Worm (Caenorhabditis elegans) whole organism, young adult: ENCODE measurements around the gene htrl-1.
A peak's percentile ranks its signal among the peaks of the same experiment; 100 is the strongest.
"Not testable (repeated sequence)": the region's sequence is repeated elsewhere in the genome, so short reads cannot be mapped to it uniquely, and the experiment has no call there.

Source experiments
- B0336.3 ChIP-seq: fragments of 200-800 bp; sonication (Bioruptor generic); IDR thresholded peaks from 2 replicates; pipeline ENCODE4 v1.3.6; 2022; ENCODE audit warnings: missing genetic modification characterization, missing compliant biosample characterization
- D2030.7 ChIP-seq: fragments of 200-800 bp; sonication (Bioruptor generic); IDR thresholded peaks from 2 replicates; pipeline ENCODE4 v1.3.6; 2022; ENCODE audit warnings: missing genetic modification reagents, missing genetic modification characterization, missing compliant biosample characterization
- F10E7.11 ChIP-seq: sonication (generic microtip); optimal IDR thresholded peaks from 2 replicates; lab custom pipeline; 2017; ENCODE audit warnings: mild to moderate bottlenecking, missing genetic modification characterization, moderate library complexity, missing compliant biosample characterization
- F33H1.4 ChIP-seq: fragments of 200-800 bp; sonication (Bioruptor generic); IDR thresholded peaks from 2 replicates; pipeline ENCODE4 v1.3.6; 2022; ENCODE audit warnings: missing genetic modification reagents, missing genetic modification characterization, missing compliant biosample characterization
- F39B2.1 ChIP-seq: fragments of 200-800 bp; sonication (Bioruptor generic); IDR thresholded peaks from 2 replicates; pipeline ENCODE4 v1.3.6; 2022; ENCODE audit warnings: missing genetic modification reagents, missing genetic modification characterization, missing compliant biosample characterization
- F49E8.2 ChIP-seq: sonication (generic microtip); optimal IDR thresholded peaks from 3 replicates; lab custom pipeline; 2017; ENCODE audit warnings: missing genetic modification characterization, mild to moderate bottlenecking, missing compliant biosample characterization, antibody characterized with exemption, moderate library complexity; ENCODE audit not compliant: insufficient read depth
- Y95B8A.8 ChIP-seq: fragments of 200-800 bp; sonication (Bioruptor generic); IDR thresholded peaks from 2 replicates; pipeline ENCODE4 v1.3.6; 2022; ENCODE audit warnings: missing genetic modification reagents, missing genetic modification characterization, missing compliant biosample characterization
- ama-1 ChIP-seq, 3 experiments: fragments of 150-350 bp in 1 of 3; sonication (generic microtip) in 2 of 3; optimal IDR thresholded peaks; 2 replicates each; lab custom pipeline; 2014 to 2018; ENCODE audit warnings: missing biosample characterization in 2 of 3, missing genetic modification characterization in 2 of 3, missing genetic modification reagents in 2 of 3
- attf-5 ChIP-seq: fragments of 200-800 bp; sonication (Bioruptor generic); optimal IDR thresholded peaks from 2 replicates; lab custom pipeline; 2018; ENCODE audit warnings: mild to moderate bottlenecking, missing genetic modification characterization, missing compliant biosample characterization
- attf-6 ChIP-seq: fragments of 200-800 bp; sonication (Bioruptor generic); IDR thresholded peaks from 2 replicates; pipeline ENCODE4 v1.3.6; 2022; ENCODE audit warnings: missing genetic modification reagents, missing genetic modification characterization, missing compliant biosample characterization
- dox-1 ChIP-seq: fragments of 200-800 bp; sonication (Bioruptor generic); IDR thresholded peaks from 2 replicates; pipeline ENCODE4 v1.3.6; 2022; ENCODE audit warnings: missing genetic modification reagents, missing genetic modification characterization, missing compliant biosample characterization
- efl-1 ChIP-seq: fragments of 150-350 bp; optimal IDR thresholded peaks from 2 replicates; lab custom pipeline; 2014; ENCODE audit warnings: missing biosample characterization, missing genetic modification reagents, missing genetic modification characterization
- egl-44 ChIP-seq: fragments of 200-800 bp; sonication (Bioruptor generic); IDR thresholded peaks from 2 replicates; pipeline ENCODE4 v1.3.6; 2022; ENCODE audit warnings: missing genetic modification reagents, missing genetic modification characterization, missing compliant biosample characterization
- ekl-4 ChIP-seq: fragments of 200-800 bp; sonication (Bioruptor generic); IDR thresholded peaks from 2 replicates; pipeline ENCODE4 v1.3.6; 2022; ENCODE audit warnings: missing genetic modification reagents, missing genetic modification characterization, missing compliant biosample characterization
- hmg-1.2 ChIP-seq: fragments of 200-800 bp; sonication (Bioruptor generic); IDR thresholded peaks from 2 replicates; pipeline ENCODE4 v1.3.6; 2022; ENCODE audit warnings: missing genetic modification reagents, missing genetic modification characterization, missing compliant biosample characterization
- lsl-1 ChIP-seq: fragments of 200-800 bp; sonication (Bioruptor generic); optimal IDR thresholded peaks from 2 replicates; lab custom pipeline; 2018; ENCODE audit warnings: mild to moderate bottlenecking, missing genetic modification characterization, moderate library complexity, missing compliant biosample characterization
- madf-3 ChIP-seq: fragments of 200-800 bp; sonication (Bioruptor generic); IDR thresholded peaks from 2 replicates; pipeline ENCODE4 v1.3.6; 2022; ENCODE audit warnings: missing genetic modification reagents, missing genetic modification characterization, missing compliant biosample characterization
- madf-6 ChIP-seq: fragments of 200-800 bp; sonication (Bioruptor generic); IDR thresholded peaks from 2 replicates; pipeline ENCODE4 v1.3.6; 2022; ENCODE audit warnings: missing genetic modification reagents, missing genetic modification characterization, missing compliant biosample characterization
- madf-8 ChIP-seq: fragments of 200-800 bp; sonication (Bioruptor generic); conservative IDR thresholded peaks from 2 replicates; pipeline ENCODE4 v1.3.6; 2022; ENCODE audit warnings: missing genetic modification reagents, missing genetic modification characterization, missing compliant biosample characterization
- mel-28 ChIP-seq: sonication (generic microtip); optimal IDR thresholded peaks from 2 replicates; lab custom pipeline; 2016; ENCODE audit warnings: borderline replicate concordance, mild to moderate bottlenecking, missing genetic modification characterization, missing compliant biosample characterization
- mxl-1 ChIP-seq: sonication (generic microtip); optimal IDR thresholded peaks from 2 replicates; lab custom pipeline; 2016; ENCODE audit warnings: missing genetic modification characterization, missing compliant biosample characterization
- nhr-120 ChIP-seq: fragments of 200-800 bp; sonication (Bioruptor generic); IDR thresholded peaks from 2 replicates; pipeline ENCODE4 v1.3.6; 2022; ENCODE audit warnings: missing genetic modification characterization, missing compliant biosample characterization
- rcor-1 ChIP-seq: fragments of 200-800 bp; sonication (Bioruptor generic); IDR thresholded peaks from 2 replicates; pipeline ENCODE4 v1.3.6; 2022; ENCODE audit warnings: missing genetic modification reagents, missing genetic modification characterization, missing compliant biosample characterization
- snpc-1.1 ChIP-seq: sonication (generic microtip); optimal IDR thresholded peaks from 2 replicates; lab custom pipeline; 2017; ENCODE audit warnings: missing genetic modification characterization, mild to moderate bottlenecking, missing compliant biosample characterization, antibody characterized with exemption, moderate library complexity, missing genotype, missing genetic modification reagents; ENCODE audit not compliant: insufficient read depth
- snpc-3.4 ChIP-seq: sonication (generic microtip); optimal IDR thresholded peaks from 2 replicates; lab custom pipeline; 2017; ENCODE audit warnings: missing genetic modification characterization, mild to moderate bottlenecking, missing compliant biosample characterization, antibody characterized with exemption, moderate library complexity, missing genotype, missing genetic modification reagents
- snpc-4 ChIP-seq, 5 experiments: fragments of 150-350 bp in 1 of 5; sonication (generic microtip) in 4 of 5; optimal IDR thresholded peaks; 2 replicates each; lab custom pipeline; 2014 to 2018; ENCODE audit warnings: missing genetic modification characterization in 5 of 5, missing biosample characterization in 3 of 5, antibody characterized with exemption in 2 of 5, mild to moderate bottlenecking in 2 of 5, missing compliant biosample characterization in 2 of 5, missing genotype in 2 of 5, moderate library complexity in 2 of 5, missing genetic modification reagents in 1 of 5
- tbp1 ChIP-seq: fragments of 200-800 bp; sonication (Bioruptor generic); optimal IDR thresholded peaks from 2 replicates; lab custom pipeline; 2018; ENCODE audit warnings: mild to moderate bottlenecking, missing genetic modification characterization, missing compliant biosample characterization
- xnd-1 ChIP-seq: sonication (generic microtip); optimal IDR thresholded peaks from 2 replicates; lab custom pipeline; 2016; ENCODE audit warnings: missing genotype, missing genetic modification reagents, missing genetic modification characterization, missing compliant biosample characterization
- ztf-18 ChIP-seq: sonication (generic microtip); optimal IDR thresholded peaks from 2 replicates; lab custom pipeline; 2016; ENCODE audit warnings: missing genotype, mild to moderate bottlenecking, missing genetic modification characterization, missing compliant biosample characterization
- ztf-26 ChIP-seq: sonication (generic microtip); optimal IDR thresholded peaks from 2 replicates; lab custom pipeline; 2017; ENCODE audit warnings: missing genetic modification characterization, missing compliant biosample characterization
- ztf-3 ChIP-seq: fragments of 200-800 bp; sonication (Bioruptor generic); optimal IDR thresholded peaks from 2 replicates; lab custom pipeline; 2018; ENCODE audit warnings: mild to moderate bottlenecking, missing genetic modification characterization, missing compliant biosample characterization

The htrl-1 gene

ce11 chrV:11483580-11484092 lies 12.5 kb downstream of the htrl-1 start, which contains the start of gene col-157:
col-157 (plus strand) TSS chrV:11484042.
- TF ChIP-seq F33H1.4 (GFP tag; lab: Robert Waterston, UW) (peak; percentile 68), lsl-1 (GFP tag; lab: Kevin White, UChicago) (peak; percentile 62), madf-6 (GFP tag; lab: Robert Waterston, UW) (peak; percentile 33; the same call in 1 of the 2 replicates)

ce11 chrV:11480734-11481133 lies 15.4 kb downstream of the htrl-1 start, which contains the start of gene T11F9.14:
T11F9.14 (minus strand) TSS chrV:11480834.
- TF ChIP-seq egl-44 (GFP tag; lab: Robert Waterston, UW); ztf-3; madf-3 (GFP tag; lab: Robert Waterston, UW): not testable (repeated sequence)
- TF ChIP-seq, all 124 proteins: peak for 0; not testable (repeated sequence) for 124

- TF ChIP-seq ama-1 (optimal IDR thresholded peaks at IDR 0.05; lab: Kevin White, UChicago) (no peak), ama-1 (GFP tag; optimal IDR thresholded peaks at IDR 0.05; lab: Kevin White, UChicago) (no peak), mel-28 (tag; lab: Kevin White, UChicago) (no peak), ztf-26 (tag; lab: Kevin White, UChicago) (no peak), mxl-1 (tag; lab: Kevin White, UChicago) (no peak), attf-5 (GFP tag; lab: Kevin White, UChicago) (no peak), nhr-120 (no peak)
Measured at ce11 chrV:11479406-11479805, 16.8 kb downstream of the htrl-1 start, which contains the start of gene T11F9.22. T11F9.22 (plus strand) TSS chrV:11479706.

- peak; percentile 33 for TF ChIP-seq F49E8.2 (tag; lab: Kevin White, UChicago)
- TF ChIP-seq attf-6 (GFP tag; lab: Robert Waterston, UW), result peak; percentile 49; the same call in 1 of the 2 replicates
- TF ChIP-seq madf-8 (GFP tag; lab: Robert Waterston, UW), result peak; percentile 35; the same call in 1 of the 2 replicates
- TF ChIP-seq ekl-4 (GFP tag; lab: Robert Waterston, UW), result 0 out of 2 replicates have a peak, but pooled peaks have one; percentile 62
- peak; percentile 81 for TF ChIP-seq D2030.7
- TF ChIP-seq efl-1 (GFP tag; lab: Kevin White, UChicago), result peak; percentile 0
- peak; percentile 91 for TF ChIP-seq snpc-1.1 (tag; lab: Kevin White, UChicago)
- TF ChIP-seq snpc-3.4, result peak; percentile 47
- TF ChIP-seq snpc-4 (GFP tag; optimal IDR thresholded peaks at IDR 0.05; lab: Kevin White, UChicago), result peak; percentile 76
- peak; percentile 56 to 92 (median 84) for TF ChIP-seq snpc-4 (tag; optimal IDR thresholded peaks at IDR 0.05; lab: Kevin White, UChicago)
- peak; percentile 8; the same call in 1 of the 2 replicates for TF ChIP-seq F39B2.1 (GFP tag; lab: Robert Waterston, UW)
- TF ChIP-seq F33H1.4 (GFP tag; lab: Robert Waterston, UW), result peak; percentile 26
- TF ChIP-seq tbp1 (GFP tag; lab: Kevin White, UChicago), result peak; percentile 53
- peak; percentile 31 for TF ChIP-seq lsl-1 (GFP tag; lab: Kevin White, UChicago)
- peak; percentile 12 for TF ChIP-seq xnd-1
- TF ChIP-seq hmg-1.2, result peak; percentile 54
- TF ChIP-seq dox-1 (GFP tag; lab: Robert Waterston, UW), result peak; percentile 66
- TF ChIP-seq rcor-1 (GFP tag; lab: Robert Waterston, UW), result peak; percentile 33; the same call in 1 of the 2 replicates
- TF ChIP-seq B0336.3, result peak; percentile 46; the same call in 1 of the 2 replicates
Measured at ce11 chrV:11478028-11478427, 18.2 kb downstream of the htrl-1 start.

ce11 chrV:11475638-11476037 lies 20.5 kb downstream of the htrl-1 start, which contains the start of gene T11F9.7:
T11F9.7 (plus strand) TSS chrV:11475938.
- not testable (repeated sequence) for TF ChIP-seq ztf-18 (tag; lab: Kevin White, UChicago); F10E7.11 (tag; lab: Kevin White, UChicago); Y95B8A.8
- TF ChIP-seq, all 124 proteins: peak for 0; not testable (repeated sequence) for 124
